Worm (Caenorhabditis elegans) whole organism, late embryonic: Measurements from ENCODE around the gene rec-8.

Experiments used
- C08G9.2 ChIP-seq: sonication (generic microtip); optimal IDR thresholded peaks from 2 replicates; lab custom pipeline; 2016; ENCODE audit warnings: mild to moderate bottlenecking, missing genetic modification characterization, moderate library complexity, missing compliant biosample characterization
- F13H6.1 ChIP-seq: sonication (generic microtip); optimal IDR thresholded peaks from 2 replicates; lab custom pipeline; 2016; ENCODE audit warnings: missing genetic modification characterization, missing compliant biosample characterization
- ama-1 ChIP-seq: fragments of 150-350 bp; optimal IDR thresholded peaks from 2 replicates; lab custom pipeline; 2014
- ceh-18 ChIP-seq: sonication (generic microtip); optimal IDR thresholded peaks from 2 replicates; lab custom pipeline; 2016; ENCODE audit warnings: missing genetic modification characterization, missing compliant biosample characterization
- fkh-6 ChIP-seq: sonication (generic microtip); optimal IDR thresholded peaks from 2 replicates; lab custom pipeline; 2016; ENCODE audit warnings: missing genetic modification characterization, missing compliant biosample characterization
- nhr-11 ChIP-seq: fragments of 150-350 bp; optimal IDR thresholded peaks from 2 replicates; lab custom pipeline; 2014; ENCODE audit warnings: missing biosample characterization, missing genetic modification characterization
- rnt-1 ChIP-seq: sonication (generic microtip); optimal IDR thresholded peaks from 2 replicates; lab custom pipeline; 2016; ENCODE audit warnings: missing genetic modification characterization, missing compliant biosample characterization
- unc-86 ChIP-seq: sonication (generic microtip); optimal IDR thresholded peaks from 2 replicates; lab custom pipeline; 2016; ENCODE audit warnings: missing genetic modification characterization, missing compliant biosample characterization

DNA sequence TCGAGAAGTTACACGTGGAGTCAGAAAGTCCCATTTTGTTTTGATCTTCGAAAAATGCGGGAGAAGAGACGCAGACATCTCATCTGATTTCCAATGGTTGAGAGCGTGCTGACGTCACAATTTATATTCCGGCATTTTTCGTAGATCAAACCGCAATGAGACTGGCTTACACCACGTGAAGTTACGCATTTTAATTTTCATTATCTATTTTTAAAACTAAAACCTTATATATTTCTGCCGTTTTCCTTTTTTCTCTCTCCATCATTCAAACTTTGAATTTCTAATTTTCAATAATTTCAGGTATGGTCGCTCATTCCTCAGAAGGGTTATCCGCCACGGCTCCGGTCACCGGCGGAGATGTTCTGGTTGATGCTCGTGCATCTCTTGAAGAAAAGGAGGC lies 37.6 kb downstream of the rec-8 start, which contains the start of gene fat-1:
- no peak for TF ChIP-seq fkh-6
- no peak for TF ChIP-seq rnt-1 (tag; lab: Kevin White, UChicago)
- TF ChIP-seq ceh-18 (tag; lab: Kevin White, UChicago) = no peak
- TF ChIP-seq C08G9.2 = no peak
- no peak for TF ChIP-seq unc-86 (tag; lab: Kevin White, UChicago)
- no peak for TF ChIP-seq nhr-11
- no peak for TF ChIP-seq ama-1 (lab: Kevin White, UChicago)
- TF ChIP-seq F13H6.1 = no peak
